Fruit fly (Drosophila melanogaster) whole organism, embryonic: Measurements from ENCODE around the gene 14-3-3epsilon.

Source experiments
- Antp ChIP-seq: fragments of 200-800 bp; sonication (Bioruptor generic); optimal IDR thresholded peaks from 3 replicates; lab custom pipeline; 2016; ENCODE audit warnings: missing biosample characterization, missing genetic modification characterization
- Atf6 ChIP-seq: fragments of 200-800 bp; sonication (Bioruptor generic); IDR thresholded peaks from 2 replicates; pipeline ENCODE4 v1.3.6; 2022; ENCODE audit warnings: missing biosample characterization, missing genetic modification characterization
- CG12155 ChIP-seq: fragments of 200-800 bp; sonication (Bioruptor generic); optimal IDR thresholded peaks from 3 replicates; lab custom pipeline; 2016; ENCODE audit warnings: missing biosample characterization, missing genetic modification characterization
- CG12391 ChIP-seq: fragments of 200-800 bp; sonication (Bioruptor generic); optimal IDR thresholded peaks from 3 replicates; lab custom pipeline; 2018; ENCODE audit warnings: missing biosample characterization, mild to moderate bottlenecking, missing genetic modification characterization, moderate library complexity
- CG14710 ChIP-seq: fragments of 200-800 bp; sonication (Bioruptor generic); optimal IDR thresholded peaks from 3 replicates; lab custom pipeline; 2019; ENCODE audit warnings: missing biosample characterization, mild to moderate bottlenecking, missing genetic modification characterization, moderate library complexity
- CG15514 ChIP-seq: fragments of 200-800 bp; sonication (Bioruptor generic); optimal IDR thresholded peaks from 3 replicates; lab custom pipeline; 2017; ENCODE audit warnings: missing biosample characterization, missing genetic modification characterization, mild to moderate bottlenecking, moderate library complexity, missing genetic modification reagents
- CG16813 ChIP-seq: fragments of 200-800 bp; sonication (Bioruptor generic); IDR thresholded peaks from 3 replicates; pipeline ENCODE4 v1.3.6; 2022; ENCODE audit warnings: missing biosample characterization, missing genetic modification characterization; ENCODE audit not compliant: partially characterized antibody
- CG17359 ChIP-seq: fragments of 200-800 bp; sonication (Bioruptor generic); optimal IDR thresholded peaks from 3 replicates; lab custom pipeline; 2018; ENCODE audit warnings: missing biosample characterization, mild to moderate bottlenecking, missing genetic modification characterization, moderate library complexity
- CG1832 ChIP-seq: fragments of 200-800 bp; sonication (Bioruptor generic); optimal IDR thresholded peaks from 2 replicates; lab custom pipeline; 2017; ENCODE audit warnings: missing biosample characterization, mild to moderate bottlenecking, missing genetic modification characterization, inconsistent platforms
- CG2120 ChIP-seq: fragments of 200-800 bp; sonication (Bioruptor generic); optimal IDR thresholded peaks from 3 replicates; lab custom pipeline; 2016; ENCODE audit warnings: missing biosample characterization, missing genetic modification characterization
- CG30403 ChIP-seq: fragments of 200-800 bp; sonication (Bioruptor generic); optimal IDR thresholded peaks from 3 replicates; lab custom pipeline; 2016; ENCODE audit warnings: missing biosample characterization, missing genetic modification characterization
- CG31365 ChIP-seq: fragments of 200-800 bp; sonication (Bioruptor generic); optimal IDR thresholded peaks from 2 replicates; lab custom pipeline; 2018; ENCODE audit warnings: missing biosample characterization, mild to moderate bottlenecking, missing genetic modification characterization
- CG31388 ChIP-seq: fragments of 200-800 bp; sonication (Bioruptor generic); optimal IDR thresholded peaks from 2 replicates; lab custom pipeline; 2016; ENCODE audit warnings: missing biosample characterization, missing genetic modification characterization
- CG32772 ChIP-seq: fragments of 200-800 bp; sonication (Bioruptor generic); IDR thresholded peaks from 2 replicates; pipeline ENCODE4 v1.3.6; 2022; ENCODE audit warnings: missing biosample characterization, missing genetic modification characterization
- CG33213 ChIP-seq: fragments of 200-800 bp; sonication (Bioruptor generic); optimal IDR thresholded peaks from 3 replicates; lab custom pipeline; 2016; ENCODE audit warnings: missing biosample characterization, missing genetic modification characterization
- CG3407 ChIP-seq: fragments of 200-800 bp; sonication (Bioruptor generic); optimal IDR thresholded peaks from 2 replicates; lab custom pipeline; 2018; ENCODE audit warnings: missing biosample characterization, mild to moderate bottlenecking, missing genetic modification characterization
- CG43689 ChIP-seq: fragments of 200-800 bp; sonication (Bioruptor generic); IDR thresholded peaks from 2 replicates; pipeline ENCODE4 v1.3.6; 2022; ENCODE audit warnings: missing biosample characterization, missing genetic modification characterization
- CG4424 ChIP-seq: fragments of 200-800 bp; sonication (Bioruptor generic); optimal IDR thresholded peaks from 3 replicates; lab custom pipeline; 2016; ENCODE audit warnings: missing biosample characterization, missing genetic modification characterization
- CG7271 ChIP-seq: fragments of 200-800 bp; sonication (Bioruptor generic); optimal IDR thresholded peaks from 2 replicates; lab custom pipeline; 2018; ENCODE audit warnings: missing biosample characterization, mild to moderate bottlenecking, missing genetic modification characterization, moderate library complexity
- CG8290 ChIP-seq, 3 experiments: fragments of 200-800 bp; sonication (Bioruptor generic); optimal IDR thresholded peaks; 2 replicates each; lab custom pipeline; 2016 to 2019; ENCODE audit warnings: missing biosample characterization in 3 of 3, missing genetic modification characterization in 3 of 3, mild to moderate bottlenecking in 2 of 3, moderate library complexity in 1 of 3
- CG9437 ChIP-seq: fragments of 200-800 bp; sonication (Bioruptor generic); optimal IDR thresholded peaks from 2 replicates; lab custom pipeline; 2018; ENCODE audit warnings: missing biosample characterization, mild to moderate bottlenecking, missing genetic modification characterization
- CG9932 ChIP-seq: fragments of 200-800 bp; sonication (Bioruptor generic); IDR thresholded peaks from 2 replicates; pipeline ENCODE4 v1.3.6; 2022; ENCODE audit warnings: missing biosample characterization, missing genetic modification characterization
- CHES-1-like ChIP-seq: fragments of 200-800 bp; sonication (Bioruptor generic); optimal IDR thresholded peaks from 2 replicates; lab custom pipeline; 2016; ENCODE audit warnings: missing biosample characterization, missing genetic modification characterization
- Dbx ChIP-seq: fragments of 200-800 bp; sonication (Bioruptor generic); IDR thresholded peaks from 3 replicates; pipeline ENCODE4 v1.3.6; 2022; ENCODE audit warnings: missing biosample characterization, missing genetic modification characterization
- Dip3 ChIP-seq: fragments of 200-800 bp; sonication (Bioruptor generic); optimal IDR thresholded peaks from 3 replicates; lab custom pipeline; 2016; ENCODE audit warnings: missing biosample characterization, missing genetic modification characterization
- E2f2 ChIP-seq: fragments of 200-800 bp; sonication (Bioruptor generic); IDR thresholded peaks from 2 replicates; pipeline ENCODE4 v1.3.6; 2022; ENCODE audit warnings: missing biosample characterization, missing genetic modification characterization
- Ets65A ChIP-seq: fragments of 200-800 bp; sonication (Bioruptor generic); peaks from one replicate; lab custom pipeline; 2016; ENCODE audit warnings: missing biosample characterization, missing genetic modification characterization
- HHEX ChIP-seq: fragments of 200-800 bp; sonication (Bioruptor generic); optimal IDR thresholded peaks from 3 replicates; lab custom pipeline; 2017; ENCODE audit warnings: missing biosample characterization, mild to moderate bottlenecking, missing genetic modification characterization, missing genetic modification reagents
- HmgZ ChIP-seq: fragments of 200-800 bp; sonication (Bioruptor generic); optimal IDR thresholded peaks from 2 replicates; lab custom pipeline; 2018; ENCODE audit warnings: missing biosample characterization, mild to moderate bottlenecking, missing genetic modification characterization
- Hsf ChIP-seq: fragments of 200-800 bp; sonication (Bioruptor generic); optimal IDR thresholded peaks from 3 replicates; lab custom pipeline; 2016; ENCODE audit warnings: missing biosample characterization, missing genetic modification characterization
- Lpt ChIP-seq: fragments of >200 bp; optimal IDR thresholded peaks from 2 replicates; lab custom pipeline; 2018; ENCODE audit warnings: missing biosample characterization, missing genetic modification characterization
- Med ChIP-seq: fragments of 200-800 bp; sonication (Bioruptor generic); peaks from one replicate; lab custom pipeline; 2016; ENCODE audit warnings: missing biosample characterization, missing genetic modification characterization, mild to moderate bottlenecking, inconsistent platforms, moderate library complexity
- Opbp ChIP-seq: fragments of 200-800 bp; sonication (Bioruptor generic); IDR thresholded peaks from 3 replicates; pipeline ENCODE4 v1.3.6; 2022; ENCODE audit warnings: missing biosample characterization, missing genetic modification characterization; ENCODE audit not compliant: partially characterized antibody
- Pdp1 ChIP-seq, 2 experiments: fragments of 200-800 bp; sonication (Bioruptor generic); optimal IDR thresholded peaks; 3 replicates each; lab custom pipeline; 2016; ENCODE audit warnings: missing biosample characterization in 2 of 2, missing genetic modification characterization in 2 of 2, mild to moderate bottlenecking in 1 of 2, moderate library complexity in 1 of 2
- Rfx ChIP-seq: fragments of 200-800 bp; sonication (Bioruptor generic); IDR thresholded peaks from 2 replicates; pipeline ENCODE4 v1.3.6; 2022; ENCODE audit warnings: missing biosample characterization, missing genetic modification characterization
- Scr ChIP-seq: fragments of 200-800 bp; sonication (Bioruptor generic); IDR thresholded peaks from 2 replicates; pipeline ENCODE4 v1.3.6; 2022; ENCODE audit warnings: missing biosample characterization, missing genetic modification characterization; ENCODE audit not compliant: partially characterized antibody
- TFAM ChIP-seq: fragments of 200-800 bp; sonication (Bioruptor generic); optimal IDR thresholded peaks from 2 replicates; lab custom pipeline; 2017; ENCODE audit warnings: missing biosample characterization, missing genetic modification characterization, inconsistent platforms
- ara ChIP-seq: fragments of 200-800 bp; sonication (Bioruptor generic); IDR thresholded peaks from 2 replicates; pipeline ENCODE4 v1.3.6; 2022; ENCODE audit warnings: missing biosample characterization, missing genetic modification characterization
- dimm ChIP-seq: fragments of 200-800 bp; sonication (Bioruptor generic); IDR thresholded peaks from 2 replicates; pipeline ENCODE4 v1.3.6; 2022; ENCODE audit warnings: missing biosample characterization, missing genetic modification characterization
- emc ChIP-seq: fragments of 200-800 bp; sonication (Bioruptor generic); optimal IDR thresholded peaks from 2 replicates; lab custom pipeline; 2016; ENCODE audit warnings: missing biosample characterization, missing genetic modification characterization
- fu2 ChIP-seq: fragments of 200-800 bp; sonication (Bioruptor generic); optimal IDR thresholded peaks from 2 replicates; lab custom pipeline; 2016; ENCODE audit warnings: missing biosample characterization, missing genetic modification characterization
- gem ChIP-seq: fragments of 200-800 bp; sonication (Bioruptor generic); optimal IDR thresholded peaks from 2 replicates; lab custom pipeline; 2019; ENCODE audit warnings: missing biosample characterization, mild to moderate bottlenecking, missing genetic modification characterization, moderate library complexity
- grau ChIP-seq: fragments of 200-800 bp; optimal IDR thresholded peaks from 3 replicates; lab custom pipeline; 2019; ENCODE audit warnings: missing biosample characterization, mild to moderate bottlenecking, missing genetic modification characterization, moderate library complexity
- lmd ChIP-seq: fragments of 200-800 bp; sonication (Bioruptor generic); IDR thresholded peaks from 2 replicates; pipeline ENCODE4 v1.3.6; 2022; ENCODE audit warnings: missing biosample characterization, missing genetic modification characterization
- mam ChIP-seq: fragments of 200-800 bp; sonication (Bioruptor generic); optimal IDR thresholded peaks from 3 replicates; lab custom pipeline; 2016; ENCODE audit warnings: missing biosample characterization, missing genetic modification characterization
- rib ChIP-seq: fragments of 200-800 bp; sonication (Bioruptor generic); IDR thresholded peaks from 2 replicates; pipeline ENCODE4 v1.3.6; 2022; ENCODE audit warnings: missing biosample characterization, missing genetic modification characterization
- sens ChIP-seq: fragments of 200-800 bp; sonication (Bioruptor generic); peaks from one replicate; lab custom pipeline; 2016; ENCODE audit warnings: missing biosample characterization, missing genetic modification characterization
- sim ChIP-seq: fragments of 200-800 bp; sonication (Bioruptor generic); IDR thresholded peaks from 2 replicates; pipeline ENCODE4 v1.3.6; 2022; ENCODE audit warnings: missing biosample characterization, missing genetic modification characterization
- stwl ChIP-seq: fragments of 200-800 bp; sonication (Bioruptor generic); optimal IDR thresholded peaks from 3 replicates; lab custom pipeline; 2018; ENCODE audit warnings: missing biosample characterization, mild to moderate bottlenecking, missing genetic modification characterization, moderate library complexity
- unc-4 ChIP-seq: fragments of 200-800 bp; sonication (Bioruptor generic); IDR thresholded peaks from 2 replicates; pipeline ENCODE4 v1.3.6; 2022; ENCODE audit warnings: missing biosample characterization, missing genetic modification characterization; ENCODE audit not compliant: partially characterized antibody
- wdn ChIP-seq: fragments of 200-800 bp; sonication (Bioruptor generic); IDR thresholded peaks from 2 replicates; pipeline ENCODE4 v1.3.6; 2022; ENCODE audit warnings: missing biosample characterization, missing genetic modification characterization

14-3-3epsilon gene

DNA sequence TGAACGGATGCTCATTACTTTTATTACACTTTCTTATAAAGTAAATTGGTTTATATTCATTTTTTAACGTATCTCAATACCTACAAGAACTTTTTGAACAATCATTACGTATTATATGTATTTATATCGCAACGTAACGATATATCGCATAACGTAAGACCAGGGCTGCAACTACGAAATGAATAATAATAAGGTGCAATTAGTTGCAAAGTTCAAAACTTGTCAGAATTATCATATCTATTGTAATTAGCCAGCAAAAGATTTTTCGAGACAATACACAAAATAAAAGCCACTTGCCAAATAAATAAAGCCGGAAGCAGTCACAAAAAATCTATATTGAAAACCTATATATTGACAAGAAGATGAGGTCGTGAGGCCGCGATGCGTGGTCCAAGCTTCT, 27.0 kb upstream of the 14-3-3epsilon start (continued):
- TF ChIP-seq sens (GFP tag; lab: Kevin White, UChicago) (peak; percentile 84), E2f2 (GFP tag; lab: Robert Waterston, UW) (peak; percentile 66), CG7271 (tag; lab: Kevin White, UChicago) (no peak), TFAM (no peak), CG12155 (GFP tag; lab: Kevin White, UChicago) (peak; percentile 41), Lpt (GFP tag; lab: Kevin White, UChicago) (no peak), Dip3 (GFP tag; lab: Kevin White, UChicago) (peak; percentile 40), grau (no peak), sim (no peak), wdn (GFP tag; lab: Robert Waterston, UW) (no peak), ara (GFP tag; lab: Robert Waterston, UW) (no peak), Scr (peak; percentile 79), mam (peak; percentile 52), HHEX (GFP tag; lab: Kevin White, UChicago) (no peak), dimm (no peak), CG31388 (GFP tag; lab: Kevin White, UChicago) (no peak), Opbp (peak; percentile 52; the same call in 2 of the 3 replicates), Pdp1 (GFP tag; optimal IDR thresholded peaks at IDR 0.05; lab: Kevin White, UChicago) (peak in 1 of 2 experiments; percentile 40), CG15514 (peak; percentile 69), Ets65A (GFP tag; lab: Kevin White, UChicago) (peak; percentile 92), emc (no peak), CG32772 (GFP tag; lab: Robert Waterston, UW) (no peak), CG12391 (peak; percentile 41), lmd (GFP tag; lab: Robert Waterston, UW) (peak; percentile 25; the same call in 1 of the 2 replicates), CG1832 (GFP tag; lab: Kevin White, UChicago) (no peak), HmgZ (peak; percentile 46), CG17359 (tag; lab: Kevin White, UChicago) (peak; percentile 19), Antp (GFP tag; lab: Kevin White, UChicago) (no peak), CG43689 (GFP tag; lab: Robert Waterston, UW) (no peak), Med (peak; percentile 93), rib (no peak), CG9437 (GFP tag; lab: Kevin White, UChicago) (peak; percentile 100), Hsf (GFP tag; lab: Kevin White, UChicago) (peak; percentile 66), stwl (tag; lab: Kevin White, UChicago) (peak; percentile 67), CG8290 (GFP tag; optimal IDR thresholded peaks at IDR 0.05; lab: Kevin White, UChicago) (no peak), CG8290 (tag; optimal IDR thresholded peaks at IDR 0.05; lab: Kevin White, UChicago) (no peak), CG30403 (GFP tag; lab: Kevin White, UChicago) (peak; percentile 59), Dbx (GFP tag; lab: Robert Waterston, UW) (peak; percentile 37; the same call in 1 of the 3 replicates), CG33213 (GFP tag; lab: Kevin White, UChicago) (peak; percentile 25), CG2120 (GFP tag; lab: Kevin White, UChicago) (peak; percentile 75), Rfx (GFP tag; lab: Robert Waterston, UW) (peak; percentile 54), CHES-1-like (no peak), Atf6 (GFP tag; lab: Robert Waterston, UW) (peak; percentile 10; the same call in 1 of the 2 replicates), CG9932 (GFP tag; lab: Robert Waterston, UW) (peak; percentile 65), CG31365 (tag; lab: Kevin White, UChicago) (no peak), gem (no peak), CG3407 (GFP tag; lab: Kevin White, UChicago) (no peak), CG14710 (tag; lab: Kevin White, UChicago) (no peak), unc-4 (GFP tag; lab: Robert Waterston, UW) (peak; percentile 87), fu2 (peak; percentile 33), CG16813 (GFP tag; lab: Robert Waterston, UW) (peak; percentile 65), CG4424 (GFP tag; lab: Kevin White, UChicago) (peak; percentile 37)
